Worm (Caenorhabditis elegans) whole organism, L3 larva: ENCODE data around the gene C03B1.17.

Experiments
- aly-2 ChIP-seq: fragments of 150-350 bp; optimal IDR thresholded peaks from 2 replicates; lab custom pipeline; 2014; ENCODE audit warnings: missing biosample characterization, missing genetic modification characterization
- ama-1 ChIP-seq: fragments of 150-350 bp; optimal IDR thresholded peaks from 2 replicates; lab custom pipeline; 2018
- egl-5 ChIP-seq: fragments of 150-350 bp; optimal IDR thresholded peaks from 2 replicates; lab custom pipeline; 2017; ENCODE audit warnings: missing biosample characterization, missing genetic modification reagents, missing genetic modification characterization, inconsistent platforms
- elt-2 ChIP-seq: sonication (generic microtip); optimal IDR thresholded peaks from 2 replicates; lab custom pipeline; 2016; ENCODE audit warnings: missing genetic modification reagents, mild to moderate bottlenecking, missing genetic modification characterization, missing compliant biosample characterization
- elt-3 ChIP-seq, 3 experiments: fragments of 150-350 bp in 1 of 3; sonication (generic microtip) in 2 of 3; optimal IDR thresholded peaks; 2 replicates in 2 of 3; 4 replicates in 1 of 3; lab custom pipeline; 2014 to 2017; ENCODE audit warnings: missing biosample characterization in 3 of 3, missing genetic modification characterization in 3 of 3
- fos-1 ChIP-seq: fragments of 150-350 bp; optimal IDR thresholded peaks from 2 replicates; lab custom pipeline; 2014; ENCODE audit warnings: missing biosample characterization, missing genetic modification characterization
- nhr-23 ChIP-seq: fragments of 150-350 bp; optimal IDR thresholded peaks from 2 replicates; lab custom pipeline; 2014; ENCODE audit warnings: missing biosample characterization, missing genetic modification reagents, missing genetic modification characterization
- nhr-237 ChIP-seq: fragments of 150-350 bp; optimal IDR thresholded peaks from 2 replicates; lab custom pipeline; 2014; ENCODE audit warnings: missing biosample characterization, missing genetic modification characterization
- nhr-25 ChIP-seq: sonication (generic microtip); optimal IDR thresholded peaks from 2 replicates; lab custom pipeline; 2017; ENCODE audit warnings: missing biosample characterization, missing genetic modification characterization
- nhr-67 ChIP-seq: fragments of 150-350 bp; optimal IDR thresholded peaks from 2 replicates; lab custom pipeline; 2014; ENCODE audit warnings: missing biosample characterization, missing genetic modification characterization
- sea-2 ChIP-seq: fragments of 150-350 bp; sonication (generic microtip); optimal IDR thresholded peaks from 4 replicates; lab custom pipeline; 2014; ENCODE audit warnings: missing biosample characterization, missing genetic modification reagents, missing genetic modification characterization
- ztf-4 ChIP-seq: fragments of 150-350 bp; optimal IDR thresholded peaks from 2 replicates; lab custom pipeline; 2014; ENCODE audit warnings: missing biosample characterization, missing genetic modification characterization

DNA sequence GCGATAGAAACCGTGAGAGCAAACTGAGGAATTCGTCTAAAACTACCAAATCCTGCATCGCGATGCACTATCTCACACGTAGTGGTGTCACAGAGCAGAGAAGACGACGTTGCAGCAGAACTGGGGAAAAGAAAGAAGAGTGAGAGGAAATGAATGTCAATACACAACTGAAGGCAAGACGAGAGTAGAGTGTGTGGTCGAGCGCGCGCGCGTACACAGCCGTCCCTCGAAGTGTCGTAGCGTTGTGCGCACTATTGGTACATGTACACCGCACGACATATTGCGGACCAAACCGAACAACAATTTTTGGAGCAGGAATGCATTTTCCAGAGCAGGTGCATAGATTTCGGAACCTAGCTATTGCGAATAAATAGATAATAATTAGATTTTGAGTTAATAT lies 4.9 kb downstream of the C03B1.17 start:
- TF ChIP-seq nhr-25 (tag; lab: Kevin White, UChicago) (peak; percentile 1), ama-1 (no peak), nhr-237 (no peak), nhr-23 (no peak), elt-2 (tag; lab: Kevin White, UChicago) (no peak), ztf-4 (tag; lab: Kevin White, UChicago) (no peak), aly-2 (no peak), egl-5 (tag; lab: Kevin White, UChicago) (no peak), elt-3 (tag; optimal IDR thresholded peaks at IDR 0.05; lab: Kevin White, UChicago) (no peak), sea-2 (peak; percentile 51), fos-1 (tag; lab: Kevin White, UChicago) (no peak), nhr-67 (tag; lab: Kevin White, UChicago) (no peak)
